Fruit fly (Drosophila melanogaster) whole organism, prepupa: ENCODE results near the gene CG3224.

Source experiments
- Blimp-1 ChIP-seq: fragments of 200-800 bp; sonication (Bioruptor generic); optimal IDR thresholded peaks from 3 replicates; lab custom pipeline; 2017; ENCODE audit warnings: missing biosample characterization, missing genetic modification characterization, mild to moderate bottlenecking, moderate library complexity, missing genetic modification reagents
- CG10669 ChIP-seq: fragments of 200-800 bp; sonication (Bioruptor generic); optimal IDR thresholded peaks from 3 replicates; lab custom pipeline; 2018; ENCODE audit warnings: missing biosample characterization, mild to moderate bottlenecking, missing genetic modification characterization, moderate library complexity
- CG11294 ChIP-seq: fragments of 200-800 bp; sonication (Bioruptor generic); IDR thresholded peaks from 2 replicates; pipeline ENCODE4 v1.3.6; 2022; ENCODE audit warnings: missing biosample characterization, missing genetic modification characterization
- CG11762 ChIP-seq: fragments of 200-800 bp; sonication (Bioruptor generic); optimal IDR thresholded peaks from 3 replicates; lab custom pipeline; 2016; ENCODE audit warnings: missing biosample characterization, missing genetic modification characterization; ENCODE audit not compliant: insufficient read depth
- CG15336 ChIP-seq: fragments of 200-800 bp; sonication (Bioruptor generic); IDR thresholded peaks from 2 replicates; pipeline ENCODE4 v1.3.6; 2022; ENCODE audit warnings: missing biosample characterization, missing genetic modification characterization
- CG16779 ChIP-seq: fragments of 200-800 bp; sonication (Bioruptor generic); optimal IDR thresholded peaks from 3 replicates; lab custom pipeline; 2017; ENCODE audit warnings: missing biosample characterization, mild to moderate bottlenecking, missing genetic modification characterization
- CG32006 ChIP-seq: fragments of 200-800 bp; sonication (Bioruptor generic); optimal IDR thresholded peaks from 3 replicates; lab custom pipeline; 2017; ENCODE audit warnings: missing biosample characterization, mild to moderate bottlenecking, missing genetic modification characterization
- CG34406 ChIP-seq: fragments of 200-800 bp; sonication (Bioruptor generic); optimal IDR thresholded peaks from 3 replicates; lab custom pipeline; 2016; ENCODE audit warnings: missing biosample characterization, missing genetic modification characterization
- CG4318 ChIP-seq: fragments of 200-800 bp; sonication (Bioruptor generic); optimal IDR thresholded peaks from 3 replicates; lab custom pipeline; 2017; ENCODE audit warnings: missing biosample characterization, mild to moderate bottlenecking, missing genetic modification characterization
- CG6276 ChIP-seq: fragments of 200-800 bp; sonication (Bioruptor generic); optimal IDR thresholded peaks from 2 replicates; lab custom pipeline; 2017; ENCODE audit warnings: missing biosample characterization, mild to moderate bottlenecking, missing genetic modification characterization
- CG6792 ChIP-seq: fragments of 200-800 bp; sonication (Bioruptor generic); optimal IDR thresholded peaks from 3 replicates; lab custom pipeline; 2016; ENCODE audit warnings: missing biosample characterization, missing genetic modification characterization
- CG6854 ChIP-seq: fragments of 200-800 bp; sonication (Bioruptor generic); optimal IDR thresholded peaks from 2 replicates; lab custom pipeline; 2017; ENCODE audit warnings: missing biosample characterization, mild to moderate bottlenecking, missing genetic modification characterization
- CG7368 ChIP-seq: fragments of 200-800 bp; sonication (Bioruptor generic); optimal IDR thresholded peaks from 3 replicates; lab custom pipeline; 2016; ENCODE audit warnings: missing biosample characterization, missing genetic modification characterization
- CG8319 ChIP-seq: fragments of 200-800 bp; sonication (Bioruptor generic); optimal IDR thresholded peaks from 3 replicates; lab custom pipeline; 2016; ENCODE audit warnings: missing biosample characterization, missing genetic modification characterization
- CG9139 ChIP-seq: fragments of 200-800 bp; sonication (Bioruptor generic); optimal IDR thresholded peaks from 3 replicates; lab custom pipeline; 2017; ENCODE audit warnings: missing biosample characterization, mild to moderate bottlenecking, missing genetic modification characterization
- Eip75B ChIP-seq: fragments of 200-800 bp; sonication (Bioruptor generic); optimal IDR thresholded peaks from 3 replicates; lab custom pipeline; 2016; ENCODE audit warnings: missing biosample characterization, missing genetic modification characterization
- Eip78C ChIP-seq: fragments of 200-800 bp; sonication (Bioruptor generic); peaks from one replicate; lab custom pipeline; 2016; ENCODE audit warnings: missing biosample characterization, missing genetic modification characterization
- Eip93F ChIP-seq: fragments of 200-800 bp; sonication (Bioruptor generic); optimal IDR thresholded peaks from 2 replicates; lab custom pipeline; 2016; ENCODE audit warnings: missing biosample characterization, mild to moderate bottlenecking, missing genetic modification characterization
- Gug ChIP-seq: fragments of 200-800 bp; sonication (Bioruptor generic); IDR thresholded peaks from 2 replicates; pipeline ENCODE4 v1.3.6; 2022; ENCODE audit warnings: missing biosample characterization, missing genetic modification characterization
- Hr38 ChIP-seq: sonication (Bioruptor generic); optimal IDR thresholded peaks from 2 replicates; lab custom pipeline; 2016; ENCODE audit warnings: missing biosample characterization, missing genetic modification characterization
- Hr4 ChIP-seq: fragments of 200-800 bp; sonication (Bioruptor generic); optimal IDR thresholded peaks from 3 replicates; lab custom pipeline; 2016; ENCODE audit warnings: missing biosample characterization, missing genetic modification characterization
- Lpt ChIP-seq: fragments of 200-800 bp; sonication (Bioruptor generic); optimal IDR thresholded peaks from 3 replicates; lab custom pipeline; 2016; ENCODE audit warnings: missing biosample characterization, missing genetic modification characterization
- Smox ChIP-seq: fragments of 200-800 bp; sonication (Bioruptor generic); optimal IDR thresholded peaks from 3 replicates; lab custom pipeline; 2016; ENCODE audit warnings: missing biosample characterization, missing genetic modification characterization
- Sox14 ChIP-seq: fragments of 200-800 bp; sonication (Bioruptor generic); optimal IDR thresholded peaks from 3 replicates; lab custom pipeline; 2016; ENCODE audit warnings: missing biosample characterization, missing genetic modification characterization
- achi ChIP-seq: fragments of 200-800 bp; sonication (Bioruptor generic); optimal IDR thresholded peaks from 3 replicates; lab custom pipeline; 2016; ENCODE audit warnings: missing biosample characterization, missing genetic modification characterization
- dsx ChIP-seq: fragments of 200-800 bp; optimal IDR thresholded peaks from 3 replicates; lab custom pipeline; 2019; ENCODE audit warnings: missing biosample characterization, mild to moderate bottlenecking, missing genetic modification characterization, moderate library complexity; ENCODE audit not compliant: poor library complexity, severe bottlenecking
- eg ChIP-seq: fragments of 200-800 bp; sonication (Bioruptor generic); IDR thresholded peaks from 3 replicates; pipeline ENCODE4 v1.3.6; 2022; ENCODE audit warnings: missing biosample characterization, missing genetic modification characterization
- esn ChIP-seq: fragments of 200-800 bp; sonication (Bioruptor generic); optimal IDR thresholded peaks from 2 replicates; lab custom pipeline; 2016; ENCODE audit warnings: missing biosample characterization, mild to moderate bottlenecking, missing genetic modification characterization, moderate library complexity
- fd85E ChIP-seq: fragments of 200-800 bp; sonication (Bioruptor generic); optimal IDR thresholded peaks from 3 replicates; lab custom pipeline; 2016; ENCODE audit warnings: missing biosample characterization, missing genetic modification characterization
- fkh ChIP-seq: fragments of 200-800 bp; sonication (Bioruptor generic); optimal IDR thresholded peaks from 3 replicates; lab custom pipeline; 2017; ENCODE audit warnings: missing biosample characterization, mild to moderate bottlenecking, missing genetic modification characterization, moderate library complexity
- pdm3 ChIP-seq: fragments of 200-800 bp; sonication (Bioruptor generic); optimal IDR thresholded peaks from 3 replicates; lab custom pipeline; 2016; ENCODE audit warnings: missing biosample characterization, missing genetic modification characterization
- salr ChIP-seq, 2 experiments: fragments of 200-800 bp; sonication (Bioruptor generic); optimal IDR thresholded peaks; 3 replicates each; lab custom pipeline; 2016 to 2018; ENCODE audit warnings: missing biosample characterization in 2 of 2, missing genetic modification characterization in 2 of 2, mild to moderate bottlenecking in 1 of 2
- spab ChIP-seq: fragments of 200-800 bp; sonication (Bioruptor generic); optimal IDR thresholded peaks from 2 replicates; lab custom pipeline; 2017; ENCODE audit warnings: missing biosample characterization, mild to moderate bottlenecking, missing genetic modification characterization, missing genetic modification reagents
- ss ChIP-seq, 2 experiments: fragments of 200-800 bp; sonication (Bioruptor generic); optimal IDR thresholded peaks; 2 replicates in 1 of 2; 3 replicates in 1 of 2; lab custom pipeline; 2017 to 2018; ENCODE audit warnings: mild to moderate bottlenecking in 2 of 2, missing biosample characterization in 2 of 2, missing genetic modification characterization in 2 of 2, moderate library complexity in 1 of 2
- vri ChIP-seq: fragments of 200-800 bp; sonication (Bioruptor generic); optimal IDR thresholded peaks from 3 replicates; lab custom pipeline; 2016; ENCODE audit warnings: missing biosample characterization, mild to moderate bottlenecking, missing genetic modification characterization

The CG3224 gene

DNA sequence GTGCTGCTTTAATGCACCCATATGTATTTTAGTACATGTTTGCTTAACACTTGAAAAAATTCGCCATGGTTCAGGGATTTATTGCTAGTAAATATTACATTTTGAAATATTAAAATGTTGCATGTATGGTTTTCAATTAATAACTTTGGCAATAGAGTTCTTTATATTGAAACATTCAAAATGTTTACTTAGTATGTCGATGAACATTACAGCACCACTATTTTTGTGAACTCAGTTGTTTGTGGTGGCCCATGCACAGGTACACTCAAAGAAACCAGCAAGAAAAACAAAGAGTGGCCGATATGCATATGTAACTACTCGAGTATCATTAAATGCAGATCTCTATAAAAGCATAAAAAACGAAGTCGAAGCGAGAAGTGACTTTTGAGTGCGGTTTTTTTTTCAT lies 40.8 kb upstream of the CG3224 start (continued):
- TF ChIP-seq CG16779 (tag; lab: Kevin White, UChicago) (peak; percentile 58), achi (GFP tag; lab: Kevin White, UChicago) (peak; percentile 73), spab (GFP tag; lab: Kevin White, UChicago) (peak; percentile 62), Hr4 (GFP tag; lab: Kevin White, UChicago) (peak; percentile 87), vri (GFP tag; lab: Kevin White, UChicago) (no peak), CG6276 (peak; percentile 80), CG11294 (GFP tag; lab: Robert Waterston, UW) (peak; percentile 46; the same call in 1 of the 2 replicates), Gug (GFP tag; lab: Robert Waterston, UW) (peak; percentile 83), CG7368 (peak; percentile 46), eg (peak; percentile 87), Eip78C (GFP tag; lab: Kevin White, UChicago) (peak; percentile 94), fkh (GFP tag; lab: Kevin White, UChicago) (peak; percentile 58), CG34406 (GFP tag; lab: Kevin White, UChicago) (peak; percentile 25), Smox (GFP tag; lab: Kevin White, UChicago) (no peak), CG11762 (GFP tag; lab: Kevin White, UChicago) (peak; percentile 44), Lpt (GFP tag; lab: Kevin White, UChicago) (peak; percentile 72), fd85E (GFP tag; lab: Kevin White, UChicago) (no peak), CG15336 (GFP tag; lab: Robert Waterston, UW) (peak; percentile 91), dsx (peak; percentile 72), pdm3 (GFP tag; lab: Kevin White, UChicago) (peak; percentile 82), esn (no peak), CG6854 (no peak), Eip93F (no peak), ss (GFP tag; optimal IDR thresholded peaks at IDR 0.05; lab: Kevin White, UChicago) (peak; percentile 65 to 83), Eip75B (GFP tag; lab: Kevin White, UChicago) (peak; percentile 58), CG4318 (peak; percentile 75), Hr38 (GFP tag; lab: Kevin White, UChicago) (no peak), CG32006 (peak; percentile 91), Blimp-1 (GFP tag; lab: Kevin White, UChicago) (no peak), CG8319 (GFP tag; lab: Kevin White, UChicago) (no peak)
- TF ChIP-seq, all 60 proteins: peak for 46

dm6 chrX:6700990-6701530 lies 39.8 kb upstream of the CG3224 start:
- TF ChIP-seq fkh (GFP tag; lab: Kevin White, UChicago) (no peak), Hr4 (GFP tag; lab: Kevin White, UChicago) (no peak), Sox14 (GFP tag; lab: Kevin White, UChicago) (no peak), salr (GFP tag; optimal IDR thresholded peaks at IDR 0.05; lab: Kevin White, UChicago) (no peak), CG8319 (GFP tag; lab: Kevin White, UChicago) (no peak), CG6792 (GFP tag; lab: Kevin White, UChicago) (no peak), ss (GFP tag; optimal IDR thresholded peaks at IDR 0.05; lab: Kevin White, UChicago) (no peak), Eip75B (GFP tag; lab: Kevin White, UChicago) (no peak), CG10669 (GFP tag; lab: Kevin White, UChicago) (no peak), Hr38 (GFP tag; lab: Kevin White, UChicago) (no peak)

dm6 chrX:6700263-6700989 lies 39.2 kb upstream of the CG3224 start:
- TF ChIP-seq CG9139 (GFP tag; lab: Kevin White, UChicago), result no peak
- TF ChIP-seq fkh (GFP tag; lab: Kevin White, UChicago), result peak; percentile 80
